Worm (Caenorhabditis elegans): Measurements from ENCODE around the gene dhs-22.

DNA sequence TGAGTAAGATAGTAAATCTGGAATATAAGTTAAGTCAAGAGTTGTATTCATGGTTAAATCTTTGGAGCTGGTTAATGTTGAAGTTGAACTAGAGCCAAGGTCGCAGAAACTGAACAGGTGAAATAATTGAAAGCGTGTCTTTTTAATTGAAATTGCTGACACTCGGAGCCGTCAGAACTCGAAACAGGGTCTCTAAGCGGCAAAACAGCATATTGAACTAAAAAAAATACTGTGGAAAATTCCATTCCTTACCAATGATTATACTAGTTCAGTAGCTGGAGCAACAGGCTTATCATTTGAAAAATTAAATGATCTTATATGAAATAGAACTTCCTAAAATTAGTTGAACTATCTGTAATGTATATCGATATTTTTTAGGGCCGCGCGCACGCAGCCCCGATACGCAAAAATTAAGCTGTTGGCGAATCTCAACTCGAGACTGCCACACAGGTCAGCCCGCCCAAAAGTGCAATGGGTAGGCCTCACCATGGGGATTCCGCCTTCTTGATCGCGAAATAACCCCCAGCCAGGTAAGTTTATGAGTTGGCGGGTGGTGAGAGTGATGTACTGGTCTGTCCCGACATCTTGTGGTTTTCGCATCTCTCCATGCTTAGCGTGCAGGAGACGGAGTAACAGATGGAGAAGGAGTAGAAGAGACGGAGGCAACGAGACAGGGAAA lies 47.1 kb upstream of the dhs-22 start, which contains the start of gene srz-97:
- no peak for TF ChIP-seq ztf-29 (GFP tag; IDR thresholded peaks at IDR 0.05)
- no peak for TF ChIP-seq T22C8.4 (GFP tag; IDR thresholded peaks at IDR 0.05)
- TF ChIP-seq klf-2 (GFP tag; conservative IDR thresholded peaks at IDR 0.05) = no peak
- TF ChIP-seq med-1 (GFP tag; optimal IDR thresholded peaks at IDR 0.05; ENCODE audit: insufficient read depth) = no peak
- TF ChIP-seq flt-1 (GFP tag; IDR thresholded peaks at IDR 0.05) = 0 out of 2 replicates have a peak, but pooled peaks have one; percentile 11
- TF ChIP-seq ref-1 (GFP tag; conservative IDR thresholded peaks at IDR 0.05) = 0 out of 2 replicates have a peak, but pooled peaks have one; percentile 41
